Fruit fly (Drosophila melanogaster): ENCODE data around the gene CG8757.
A peak's percentile ranks its signal among the peaks of the same experiment; 100 is the strongest.

CG8757 gene

dm6 chr3L:13842917-13843316, 877 bp upstream of the CG8757 start, which contains the start of gene CG8750:
TSS of gene CG8750 (minus strand) at chr3L:13843017.
- TF ChIP-seq lz (GFP tag; optimal IDR thresholded peaks at IDR 0.05) = no peak
- no peak for TF ChIP-seq CG4318 (GFP tag; optimal IDR thresholded peaks at IDR 0.05)
- no peak for TF ChIP-seq fd59A (GFP tag; optimal IDR thresholded peaks at IDR 0.05)
- no peak for TF ChIP-seq esn (GFP tag; optimal IDR thresholded peaks at IDR 0.05)
- no peak for TF ChIP-seq CG3032 (tag; optimal IDR thresholded peaks at IDR 0.05)

dm6 chr3L:13840731-13841130, 1.3 kb downstream of the CG8757 start:
- TF ChIP-seq Eip75B (GFP tag; optimal IDR thresholded peaks at IDR 0.05) (no peak), esn (GFP tag; optimal IDR thresholded peaks at IDR 0.05) (no peak), lz (GFP tag; optimal IDR thresholded peaks at IDR 0.05) (no peak), Sox14 (GFP tag; optimal IDR thresholded peaks at IDR 0.05) (no peak), spab (GFP tag; optimal IDR thresholded peaks at IDR 0.05) (no peak), Lpt (GFP tag; optimal IDR thresholded peaks at IDR 0.05) (no peak), CG10631 (GFP tag; optimal IDR thresholded peaks at IDR 0.05) (no peak), CG11294 (GFP tag; IDR thresholded peaks at IDR 0.05) (no peak), pdm3 (GFP tag; optimal IDR thresholded peaks at IDR 0.05) (no peak), Sox102F (GFP tag; optimal IDR thresholded peaks at IDR 0.05) (no peak), fd85E (GFP tag; optimal IDR thresholded peaks at IDR 0.05) (no peak), Blimp-1 (GFP tag; optimal IDR thresholded peaks at IDR 0.05) (no peak)

dm6 chr3L:13837456-13837855, 4.6 kb downstream of the CG8757 start, which contains the start of gene CG43184:
TSS of gene CG43184 (plus strand) at chr3L:13837756.
- TF ChIP-seq fd59A (GFP tag; optimal IDR thresholded peaks at IDR 0.05) (no peak), Ets21C (GFP tag; optimal IDR thresholded peaks at IDR 0.05) (no peak), fkh (GFP tag; optimal IDR thresholded peaks at IDR 0.05) (no peak), esn (GFP tag; optimal IDR thresholded peaks at IDR 0.05) (no peak), topi (GFP tag; optimal IDR thresholded peaks at IDR 0.05) (no peak), Gug (GFP tag; IDR thresholded peaks at IDR 0.05) (no peak), CG4318 (GFP tag; optimal IDR thresholded peaks at IDR 0.05) (no peak), CG1621 (tag; optimal IDR thresholded peaks at IDR 0.05) (no peak), eg (GFP tag; IDR thresholded peaks at IDR 0.05) (no peak), cyc (GFP tag; optimal IDR thresholded peaks at IDR 0.05) (no peak), CG34406 (GFP tag; optimal IDR thresholded peaks at IDR 0.05) (no peak), CG6808 (GFP tag; optimal IDR thresholded peaks at IDR 0.05) (no peak), Sox102F (GFP tag; optimal IDR thresholded peaks at IDR 0.05) (no peak), CG8119 (GFP tag; IDR thresholded peaks at IDR 0.05) (no peak)

- TF ChIP-seq Ets21C (GFP tag; optimal IDR thresholded peaks at IDR 0.05) (no peak), salr (GFP tag; optimal IDR thresholded peaks at IDR 0.05) (no peak), OdsH (GFP tag; optimal IDR thresholded peaks at IDR 0.05) (no peak), Eip93F (GFP tag; optimal IDR thresholded peaks at IDR 0.05) (no peak), CG4318 (GFP tag; optimal IDR thresholded peaks at IDR 0.05) (no peak), svp (GFP tag) (peak; percentile 28), Hr39 (GFP tag; optimal IDR thresholded peaks at IDR 0.05) (no peak), fd59A (GFP tag; optimal IDR thresholded peaks at IDR 0.05) (no peak), CG15336 (GFP tag; IDR thresholded peaks at IDR 0.05) (no peak)
Observed at dm6 chr3L:13803258-13803657, 38.8 kb downstream of the CG8757 start, which contains the start of gene bru3. TSS of gene bru3 (minus strand) at chr3L:13803400.

All from whole organism, prepupa.